Worm (Caenorhabditis elegans) whole organism, L2 larva: ENCODE data around the gene fbxa-4.

Source experiments
- F13H6.1 ChIP-seq: sonication (generic microtip); optimal IDR thresholded peaks from 2 replicates; lab custom pipeline; 2016; ENCODE audit warnings: missing genetic modification characterization, missing compliant biosample characterization
- R02D3.7 ChIP-seq: fragments of 150-350 bp; optimal IDR thresholded peaks from 2 replicates; lab custom pipeline; 2014; ENCODE audit warnings: missing biosample characterization, missing genetic modification characterization
- Y55F3AM.14 ChIP-seq: fragments of 200-800 bp; sonication (Bioruptor generic); optimal IDR thresholded peaks from 2 replicates; lab custom pipeline; 2018; ENCODE audit warnings: mild to moderate bottlenecking, missing genetic modification characterization, missing compliant biosample characterization
- alr-1 ChIP-seq: fragments of 150-350 bp; optimal IDR thresholded peaks from 2 replicates; lab custom pipeline; 2014; ENCODE audit warnings: missing biosample characterization, missing genetic modification characterization
- aly-2 ChIP-seq: fragments of 150-350 bp; optimal IDR thresholded peaks from 2 replicates; lab custom pipeline; 2014; ENCODE audit warnings: missing biosample characterization, missing genetic modification characterization
- ama-1 ChIP-seq: fragments of 150-350 bp; optimal IDR thresholded peaks from 2 replicates; lab custom pipeline; 2018; ENCODE audit warnings: inconsistent platforms
- blmp-1 ChIP-seq: sonication (generic microtip); optimal IDR thresholded peaks from 2 replicates; lab custom pipeline; 2017; ENCODE audit warnings: missing genetic modification characterization, mild to moderate bottlenecking, missing compliant biosample characterization, antibody characterized with exemption, moderate library complexity; ENCODE audit not compliant: insufficient read depth
- ceh-16 ChIP-seq: fragments of 150-350 bp; optimal IDR thresholded peaks from 2 replicates; lab custom pipeline; 2014; ENCODE audit warnings: missing biosample characterization, missing genetic modification characterization
- crh-2 ChIP-seq: sonication (generic microtip); optimal IDR thresholded peaks from 2 replicates; lab custom pipeline; 2017; ENCODE audit warnings: missing biosample characterization, missing genetic modification characterization
- dmd-4 ChIP-seq: sonication (generic microtip); optimal IDR thresholded peaks from 2 replicates; lab custom pipeline; 2017; ENCODE audit warnings: missing biosample characterization, missing genetic modification characterization
- egl-27 ChIP-seq: sonication (generic microtip); optimal IDR thresholded peaks from 3 replicates; lab custom pipeline; 2017; ENCODE audit warnings: missing biosample characterization, missing genetic modification reagents, missing genetic modification characterization
- elt-1 ChIP-seq: fragments of 150-350 bp; optimal IDR thresholded peaks from 2 replicates; lab custom pipeline; 2014; ENCODE audit warnings: missing biosample characterization, missing genetic modification characterization
- elt-3 ChIP-seq: sonication (generic microtip); optimal IDR thresholded peaks from 2 replicates; lab custom pipeline; 2017; ENCODE audit warnings: missing biosample characterization, missing genetic modification characterization
- fos-1 ChIP-seq: fragments of 150-350 bp; optimal IDR thresholded peaks from 2 replicates; lab custom pipeline; 2014; ENCODE audit warnings: missing biosample characterization, missing genetic modification characterization
- gmeb-1 ChIP-seq: fragments of 150-350 bp; optimal IDR thresholded peaks from 2 replicates; lab custom pipeline; 2014; ENCODE audit warnings: missing biosample characterization, missing genetic modification characterization
- lin-11 ChIP-seq: fragments of 150-350 bp; sonication (generic microtip); optimal IDR thresholded peaks from 2 replicates; lab custom pipeline; 2014; ENCODE audit warnings: missing biosample characterization, missing genetic modification characterization, inconsistent platforms, mixed read lengths
- lin-13 ChIP-seq: fragments of 150-350 bp; optimal IDR thresholded peaks from 2 replicates; lab custom pipeline; 2014; ENCODE audit warnings: missing biosample characterization, missing genetic modification reagents, missing genetic modification characterization
- lsy-2 ChIP-seq, 2 experiments: fragments of 150-350 bp in 1 of 2; sonication (generic microtip) in 1 of 2; optimal IDR thresholded peaks; 2 replicates each; lab custom pipeline; 2014 to 2017; ENCODE audit warnings: missing biosample characterization in 2 of 2, missing genetic modification characterization in 2 of 2
- mab-5 ChIP-seq: fragments of 150-350 bp; optimal IDR thresholded peaks from 2 replicates; lab custom pipeline; 2014; ENCODE audit warnings: missing biosample characterization, missing genetic modification characterization
- mbf-1 ChIP-seq: sonication (generic microtip); optimal IDR thresholded peaks from 2 replicates; lab custom pipeline; 2017; ENCODE audit warnings: missing biosample characterization, missing genetic modification characterization
- nhr-11 ChIP-seq: fragments of 150-350 bp; optimal IDR thresholded peaks from 2 replicates; lab custom pipeline; 2014; ENCODE audit warnings: missing biosample characterization, missing genetic modification characterization
- nhr-12 ChIP-seq: fragments of 150-350 bp; optimal IDR thresholded peaks from 2 replicates; lab custom pipeline; 2014; ENCODE audit warnings: missing biosample characterization, missing genetic modification characterization
- nhr-21 ChIP-seq: fragments of 150-350 bp; optimal IDR thresholded peaks from 2 replicates; lab custom pipeline; 2014; ENCODE audit warnings: missing biosample characterization, missing genetic modification characterization
- nhr-23 ChIP-seq: fragments of 150-350 bp; optimal IDR thresholded peaks from 2 replicates; lab custom pipeline; 2014; ENCODE audit warnings: missing biosample characterization, missing genetic modification reagents, missing genetic modification characterization
- nhr-25 ChIP-seq: fragments of 150-350 bp; sonication (generic microtip); optimal IDR thresholded peaks from 3 replicates; lab custom pipeline; 2014; ENCODE audit warnings: missing biosample characterization, missing genetic modification characterization
- nhr-6 ChIP-seq: fragments of 150-350 bp; optimal IDR thresholded peaks from 2 replicates; lab custom pipeline; 2014; ENCODE audit warnings: missing biosample characterization, missing genetic modification characterization
- nhr-77 ChIP-seq: fragments of 150-350 bp; optimal IDR thresholded peaks from 2 replicates; lab custom pipeline; 2014; ENCODE audit warnings: missing biosample characterization, missing genetic modification characterization
- sem-4 ChIP-seq: fragments of 150-350 bp; optimal IDR thresholded peaks from 2 replicates; lab custom pipeline; 2014; ENCODE audit warnings: missing biosample characterization, missing genetic modification reagents, missing genetic modification characterization
- skn-1 ChIP-seq: sonication (generic microtip); optimal IDR thresholded peaks from 2 replicates; lab custom pipeline; 2017; ENCODE audit warnings: missing biosample characterization, missing genetic modification characterization
- sma-3 ChIP-seq: sonication (generic microtip); optimal IDR thresholded peaks from 2 replicates; lab custom pipeline; 2016; ENCODE audit warnings: missing genetic modification reagents, missing genetic modification characterization, missing compliant biosample characterization
- snpc-4 ChIP-seq: fragments of 150-350 bp; optimal IDR thresholded peaks from 2 replicates; lab custom pipeline; 2014; ENCODE audit warnings: missing biosample characterization, missing genetic modification characterization
- unc-39 ChIP-seq: fragments of 150-350 bp; optimal IDR thresholded peaks from 2 replicates; lab custom pipeline; 2014; ENCODE audit warnings: missing biosample characterization, missing genetic modification characterization
- unc-62 ChIP-seq: fragments of 150-350 bp; optimal IDR thresholded peaks from 2 replicates; lab custom pipeline; 2014; ENCODE audit warnings: missing biosample characterization, missing genetic modification reagents, missing genetic modification characterization
- ztf-1 ChIP-seq: fragments of 200-800 bp; sonication (Bioruptor generic); conservative IDR thresholded peaks from 2 replicates; pipeline ENCODE4 v1.3.6; 2022; ENCODE audit warnings: missing genetic modification characterization, missing compliant biosample characterization

The fbxa-4 gene

ce11 chrII:2403984-2404383 is 11.3 kb downstream of the fbxa-4 start, which contains the start of gene F16G10.1:
F16G10.1 (plus strand) TSS chrII:2404284.
- TF ChIP-seq crh-2 (tag; lab: Kevin White, UChicago) (no peak), nhr-21 (no peak), blmp-1 (no peak), unc-62 (GFP tag; lab: Kevin White, UChicago) (no peak)

ce11 chrII:2399810-2400209 is 15.5 kb downstream of the fbxa-4 start:
- TF ChIP-seq R02D3.7 (tag; lab: Kevin White, UChicago): no peak
- peak; percentile 77 for TF ChIP-seq nhr-21

ce11 chrII:2398884-2399283 is 16.4 kb downstream of the fbxa-4 start, which contains the start of gene F16G10.14:
F16G10.14 (minus strand) TSS chrII:2398984.
- TF ChIP-seq aly-2 (tag; lab: Kevin White, UChicago) (no peak), nhr-25 (tag; lab: Kevin White, UChicago) (no peak), ztf-1 (GFP tag; lab: Robert Waterston, UW) (no peak), lin-13 (GFP tag; lab: Kevin White, UChicago) (no peak), dmd-4 (no peak), fos-1 (tag; lab: Kevin White, UChicago) (no peak), ceh-16 (tag; lab: Kevin White, UChicago) (no peak), lsy-2 (tag; optimal IDR thresholded peaks at IDR 0.05; lab: Kevin White, UChicago) (no peak)

ce11 chrII:2395864-2396263 is 19.5 kb downstream of the fbxa-4 start, which contains the start of gene F16G10.13:
F16G10.13 (minus strand) TSS chrII:2395964.
- TF ChIP-seq nhr-21 (no peak), mab-5 (no peak), nhr-77 (tag; lab: Kevin White, UChicago) (no peak), snpc-4 (no peak), mbf-1 (tag; lab: Kevin White, UChicago) (no peak), nhr-6 (tag; lab: Kevin White, UChicago) (no peak), alr-1 (tag; lab: Kevin White, UChicago) (no peak), skn-1 (no peak), gmeb-1 (no peak), F13H6.1 (tag; lab: Kevin White, UChicago) (no peak), ceh-16 (tag; lab: Kevin White, UChicago) (no peak), ztf-1 (GFP tag; lab: Robert Waterston, UW) (no peak), lin-13 (GFP tag; lab: Kevin White, UChicago) (no peak), elt-3 (tag; lab: Kevin White, UChicago) (no peak), nhr-11 (tag; lab: Kevin White, UChicago) (no peak), nhr-12 (tag; lab: Kevin White, UChicago) (no peak), R02D3.7 (tag; lab: Kevin White, UChicago) (no peak), lin-11 (no peak), nhr-25 (tag; lab: Kevin White, UChicago) (no peak), fos-1 (tag; lab: Kevin White, UChicago) (no peak)

- TF ChIP-seq gmeb-1 (no peak), nhr-21 (no peak), blmp-1 (no peak), Y55F3AM.14 (GFP tag; lab: Kevin White, UChicago) (no peak), elt-3 (tag; lab: Kevin White, UChicago) (no peak), fos-1 (tag; lab: Kevin White, UChicago) (no peak), egl-27 (tag; lab: Kevin White, UChicago) (no peak)
These were observed 21.5 kb downstream of the fbxa-4 start, which contains the start of gene F16G10.11 for ce11 chrII:2393821-2394220. F16G10.11 (minus strand) TSS chrII:2393921.

ce11 chrII:2390884-2391283 is 24.4 kb downstream of the fbxa-4 start, which contains the start of gene F16G10.10:
F16G10.10 (minus strand) TSS chrII:2390984.
- TF ChIP-seq elt-1: no peak
- TF ChIP-seq unc-39 (tag; lab: Kevin White, UChicago): no peak
- no peak for TF ChIP-seq snpc-4
- no peak for TF ChIP-seq Y55F3AM.14 (GFP tag; lab: Kevin White, UChicago)
- TF ChIP-seq elt-3 (tag; lab: Kevin White, UChicago): no peak
- TF ChIP-seq skn-1: no peak
- no peak for TF ChIP-seq sem-4 (tag; lab: Kevin White, UChicago)
- no peak for TF ChIP-seq nhr-21
- TF ChIP-seq nhr-11 (tag; lab: Kevin White, UChicago): no peak
- no peak for TF ChIP-seq sma-3 (GFP tag; lab: Kevin White, UChicago)
- no peak for TF ChIP-seq ama-1
- no peak for TF ChIP-seq nhr-23
- no peak for TF ChIP-seq ceh-16 (tag; lab: Kevin White, UChicago)
